Worm (Caenorhabditis elegans): Measurements from ENCODE around the gene cpz-2.
A peak's percentile ranks its signal among the peaks of the same experiment; 100 is the strongest.

The cpz-2 gene

DNA sequence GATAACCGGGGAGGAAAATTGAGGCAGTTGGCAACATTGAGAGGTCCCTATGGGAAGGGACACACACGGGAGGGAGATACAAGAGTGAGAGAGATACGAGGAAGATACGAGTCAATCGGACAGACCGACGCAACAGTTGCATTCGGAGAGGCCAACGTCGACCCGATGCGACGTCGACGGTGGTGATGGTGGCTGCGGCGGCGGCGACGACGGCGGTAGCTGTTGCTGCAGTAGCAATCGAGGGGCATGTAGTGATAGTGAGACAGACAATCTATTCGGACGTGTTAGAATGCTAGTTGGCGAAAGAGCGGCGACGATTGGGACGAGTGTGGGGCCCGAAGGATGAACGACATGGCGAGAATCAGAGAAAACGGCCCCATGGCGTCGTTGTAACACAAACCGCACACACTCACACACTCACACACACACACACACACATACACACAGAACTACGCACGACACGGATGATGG is 12.4 kb downstream of the cpz-2 start (continued):
- TF ChIP-seq nhr-10 (tag; optimal IDR thresholded peaks at IDR 0.05) (no peak), crh-2 (tag; optimal IDR thresholded peaks at IDR 0.05) (no peak), C34F6.9 (tag; optimal IDR thresholded peaks at IDR 0.05) (peak; percentile 31), gmeb-1 (tag; optimal IDR thresholded peaks at IDR 0.05) (no peak), lin-11 (tag; optimal IDR thresholded peaks at IDR 0.05) (no peak), unc-62 (GFP tag; optimal IDR thresholded peaks at IDR 0.05) (no peak), ztf-1 (GFP tag; conservative IDR thresholded peaks at IDR 0.05) (no peak), peb-1 (tag; optimal IDR thresholded peaks at IDR 0.05) (no peak), blmp-1 (tag; optimal IDR thresholded peaks at IDR 0.05; ENCODE audit: insufficient read depth) (no peak), fos-1 (tag; optimal IDR thresholded peaks at IDR 0.05) (no peak), mdl-1 (tag; optimal IDR thresholded peaks at IDR 0.05) (no peak), F13H6.1 (tag; optimal IDR thresholded peaks at IDR 0.05) (peak; percentile 72), aly-2 (tag; optimal IDR thresholded peaks at IDR 0.05) (no peak), unc-39 (tag; optimal IDR thresholded peaks at IDR 0.05) (no peak), nhr-129 (tag; optimal IDR thresholded peaks at IDR 0.05) (peak; percentile 28), nhr-25 (tag; optimal IDR thresholded peaks at IDR 0.05) (no peak), mbf-1 (tag; optimal IDR thresholded peaks at IDR 0.05) (no peak), ZK546.5 (tag; optimal IDR thresholded peaks at IDR 0.05) (no peak)

DNA sequence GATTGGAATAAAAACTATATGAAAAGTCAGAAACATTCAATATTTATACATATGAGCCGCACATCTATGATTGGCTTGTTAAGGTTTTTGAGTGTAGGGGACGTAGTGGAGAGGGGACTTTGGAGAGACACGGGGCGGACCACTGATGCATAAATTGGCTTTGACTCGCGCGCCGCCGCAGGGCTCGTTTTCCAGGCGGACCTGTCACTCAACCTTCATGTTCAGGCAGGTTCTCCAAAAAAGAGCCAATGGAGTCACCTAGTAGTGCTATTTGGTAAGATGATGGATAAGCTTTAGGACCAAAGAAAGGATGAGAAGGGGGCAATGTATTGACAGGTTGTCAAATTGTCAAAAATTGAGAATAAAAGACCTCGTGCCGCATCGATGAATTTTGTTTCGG is 14.0 kb downstream of the cpz-2 start:
- TF ChIP-seq sem-4 (tag; optimal IDR thresholded peaks at IDR 0.05) (no peak), ztf-4 (tag; optimal IDR thresholded peaks at IDR 0.05) (no peak), nhr-77 (tag; optimal IDR thresholded peaks at IDR 0.05) (no peak), fos-1 (tag; optimal IDR thresholded peaks at IDR 0.05) (no peak), mbf-1 (tag; optimal IDR thresholded peaks at IDR 0.05) (no peak), R02D3.7 (tag; optimal IDR thresholded peaks at IDR 0.05) (no peak)

DNA sequence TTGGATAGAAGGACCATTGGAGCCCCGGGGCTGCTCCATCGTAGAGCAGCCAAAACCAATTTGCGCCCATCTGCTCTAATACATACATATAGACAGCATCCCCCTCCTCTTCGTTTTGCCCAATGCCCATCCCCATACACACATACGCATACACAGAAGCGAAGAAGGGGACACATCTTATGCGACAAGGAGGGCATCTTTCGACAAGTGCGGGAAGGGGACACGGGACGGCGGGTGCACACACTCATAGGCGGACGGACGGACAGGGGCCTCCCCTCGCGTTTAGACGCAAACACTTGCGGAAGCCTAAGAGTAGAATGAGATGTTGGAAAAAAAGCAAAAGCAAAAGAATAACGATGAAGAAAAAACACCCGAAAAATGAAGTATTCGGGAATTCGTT is 15.4 kb downstream of the cpz-2 start:
- TF ChIP-seq Y55F3AM.14 (GFP tag; optimal IDR thresholded peaks at IDR 0.05) = peak; percentile 39
- peak; percentile 48 for TF ChIP-seq zag-1 (tag; optimal IDR thresholded peaks at IDR 0.05)
- TF ChIP-seq nhr-129 (tag; optimal IDR thresholded peaks at IDR 0.05) = peak; percentile 17
- TF ChIP-seq blmp-1 (tag; optimal IDR thresholded peaks at IDR 0.05; ENCODE audit: insufficient read depth) = no peak

DNA sequence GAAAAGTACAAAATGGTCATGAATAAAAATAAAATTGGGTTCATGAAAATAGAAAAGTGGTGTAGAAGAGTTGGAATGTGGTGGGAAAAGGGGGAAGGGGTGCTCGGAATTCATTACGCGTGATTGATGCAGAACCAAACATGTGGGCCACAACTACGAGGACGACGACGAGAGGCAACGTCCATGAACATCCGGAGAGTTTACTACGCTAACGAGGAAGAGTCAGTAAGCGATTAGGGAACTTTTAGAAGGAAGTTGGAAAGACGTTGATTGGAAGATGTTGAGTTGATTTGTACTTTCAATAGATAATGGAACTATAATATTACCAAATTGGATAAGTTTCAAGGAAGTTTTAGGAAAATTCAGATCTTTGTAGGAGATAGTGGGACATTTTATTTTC is 20.7 kb downstream of the cpz-2 start:
- TF ChIP-seq nhr-21 (tag; optimal IDR thresholded peaks at IDR 0.05) = no peak
- no peak for TF ChIP-seq ceh-16 (tag; optimal IDR thresholded peaks at IDR 0.05)
- TF ChIP-seq mab-5 (tag; optimal IDR thresholded peaks at IDR 0.05) = no peak
- no peak for TF ChIP-seq lin-13 (GFP tag; optimal IDR thresholded peaks at IDR 0.05)
- TF ChIP-seq nhr-12 (tag; optimal IDR thresholded peaks at IDR 0.05) = no peak
- no peak for TF ChIP-seq nhr-77 (tag; optimal IDR thresholded peaks at IDR 0.05)
- TF ChIP-seq elt-1 (tag; optimal IDR thresholded peaks at IDR 0.05) = no peak
- TF ChIP-seq nhr-23 (tag; optimal IDR thresholded peaks at IDR 0.05) = no peak
- no peak for TF ChIP-seq ama-1 (optimal IDR thresholded peaks at IDR 0.05)
- TF ChIP-seq elt-3 (tag; optimal IDR thresholded peaks at IDR 0.05) = no peak
- no peak for TF ChIP-seq crh-2 (tag; optimal IDR thresholded peaks at IDR 0.05)
- TF ChIP-seq blmp-1 (tag; optimal IDR thresholded peaks at IDR 0.05; ENCODE audit: insufficient read depth) = no peak

DNA sequence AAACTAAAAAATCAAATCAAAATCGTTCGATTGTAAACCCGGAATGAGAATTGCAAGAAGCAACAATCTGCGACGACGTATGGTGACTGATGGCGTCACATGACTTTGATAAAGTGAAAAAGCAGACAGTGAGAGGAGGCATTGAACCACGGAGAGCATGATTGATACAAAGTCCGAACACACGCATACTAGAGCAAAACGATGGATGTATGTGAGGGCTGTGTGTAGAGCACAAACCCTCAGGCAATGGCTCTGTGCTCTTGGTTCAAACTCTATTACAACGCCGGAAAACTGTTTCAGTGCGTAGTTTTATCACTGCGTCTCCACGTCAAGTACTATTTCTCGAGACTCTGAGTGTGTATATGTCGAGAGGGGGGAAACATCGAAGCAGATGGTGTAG is 21.5 kb downstream of the cpz-2 start:
- TF ChIP-seq lsy-2 (tag; optimal IDR thresholded peaks at IDR 0.05) (peak in 1 of 2 experiments; percentile 18), nhr-129 (tag; optimal IDR thresholded peaks at IDR 0.05) (peak; percentile 80), C34F6.9 (tag; optimal IDR thresholded peaks at IDR 0.05) (peak; percentile 31), ztf-11 (tag; optimal IDR thresholded peaks at IDR 0.05) (no peak), nhr-6 (tag; optimal IDR thresholded peaks at IDR 0.05) (no peak), F13H6.1 (tag; optimal IDR thresholded peaks at IDR 0.05) (peak; percentile 3), nhr-23 (tag; optimal IDR thresholded peaks at IDR 0.05) (no peak), unc-55 (GFP tag; optimal IDR thresholded peaks at IDR 0.05) (peak; percentile 4), sma-9 (GFP tag; optimal IDR thresholded peaks at IDR 0.05) (peak; percentile 42), sma-9 (tag; optimal IDR thresholded peaks at IDR 0.05) (no peak), lin-39 (tag; optimal IDR thresholded peaks at IDR 0.05) (peak; percentile 72)

Measured in whole organism, L2 larva.